Worm (Caenorhabditis elegans): ENCODE measurements around the gene gon-1.

- TF ChIP-seq F10E7.11 (tag; optimal IDR thresholded peaks at IDR 0.05) (no peak), pha-4 (tag; optimal IDR thresholded peaks at IDR 0.05) (no peak), bed-2 (GFP tag; IDR thresholded peaks at IDR 0.05) (no peak), hlh-12 (tag; optimal IDR thresholded peaks at IDR 0.05) (no peak), ccch-3 (GFP tag; optimal IDR thresholded peaks at IDR 0.05) (no peak), dox-1 (GFP tag; IDR thresholded peaks at IDR 0.05) (no peak), him-1 (tag; optimal IDR thresholded peaks at IDR 0.05) (no peak), sptf-2 (GFP tag; optimal IDR thresholded peaks at IDR 0.05) (no peak), Y56A3A.18 (GFP tag; IDR thresholded peaks at IDR 0.05) (no peak), ztf-3 (GFP tag; optimal IDR thresholded peaks at IDR 0.05) (no peak)
Observed at ce11 chrIV:9891938-9892337, 61.3 kb downstream of the gon-1 start, which contains the start of gene F32B6.4.
